Worm (Caenorhabditis elegans): ENCODE results near the gene F56B3.11.

ce11 chrIV:749557-749956, 46.8 kb downstream of the F56B3.11 start:
- TF ChIP-seq unc-62 (GFP tag; optimal IDR thresholded peaks at IDR 0.05): no peak
- TF ChIP-seq nhr-120 (GFP tag; IDR thresholded peaks at IDR 0.05): no peak
- no peak for TF ChIP-seq akir-1 (GFP tag; optimal IDR thresholded peaks at IDR 0.05)
- no peak for TF ChIP-seq nhr-27 (tag; optimal IDR thresholded peaks at IDR 0.05)
- TF ChIP-seq mes-4 (tag; optimal IDR thresholded peaks at IDR 0.05): no peak
- no peak for TF ChIP-seq aptf-2 (GFP tag; conservative IDR thresholded peaks at IDR 0.05)
- TF ChIP-seq nhr-90 (tag; optimal IDR thresholded peaks at IDR 0.05): no peak
- TF ChIP-seq ets-4 (GFP tag; optimal IDR thresholded peaks at IDR 0.05): no peak
- TF ChIP-seq pha-4 (tag; optimal IDR thresholded peaks at IDR 0.05): no peak
- TF ChIP-seq chd-7 (tag; optimal IDR thresholded peaks at IDR 0.05): no peak
- no peak for TF ChIP-seq snpc-1.3 (tag; optimal IDR thresholded peaks at IDR 0.05; ENCODE audit: insufficient read depth)
- TF ChIP-seq hrde-1 (tag; optimal IDR thresholded peaks at IDR 0.05; ENCODE audit: borderline replicate concordance): no peak
